Worm (Caenorhabditis elegans): ENCODE results near the gene pax-2.

The pax-2 gene

DNA sequence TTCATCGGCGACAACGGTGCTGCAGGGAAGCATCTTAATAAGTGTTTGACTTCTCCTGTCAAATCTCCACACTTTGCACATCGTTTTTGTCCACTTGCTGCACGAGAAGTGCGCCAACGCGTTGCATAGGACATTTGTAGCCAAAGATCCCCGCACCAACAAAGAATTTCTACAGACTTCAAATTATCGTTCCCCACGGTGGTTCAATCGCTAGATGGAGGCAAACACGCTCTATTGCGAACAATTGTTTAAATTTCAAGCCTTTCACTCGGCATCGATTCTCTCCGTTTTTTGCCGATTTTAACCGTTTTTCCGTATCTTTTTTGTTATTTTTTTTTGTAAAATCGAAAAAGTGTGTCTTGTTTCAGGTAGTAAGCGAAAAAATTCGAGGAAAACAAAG lies 24.1 kb downstream of the pax-2 start:
- TF ChIP-seq lin-38 (GFP tag; IDR thresholded peaks at IDR 0.05) (peak; percentile 87), hmg-1.1 (GFP tag; IDR thresholded peaks at IDR 0.05) (0 out of 2 replicates have a peak, but pooled peaks have one; percentile 25)

DNA sequence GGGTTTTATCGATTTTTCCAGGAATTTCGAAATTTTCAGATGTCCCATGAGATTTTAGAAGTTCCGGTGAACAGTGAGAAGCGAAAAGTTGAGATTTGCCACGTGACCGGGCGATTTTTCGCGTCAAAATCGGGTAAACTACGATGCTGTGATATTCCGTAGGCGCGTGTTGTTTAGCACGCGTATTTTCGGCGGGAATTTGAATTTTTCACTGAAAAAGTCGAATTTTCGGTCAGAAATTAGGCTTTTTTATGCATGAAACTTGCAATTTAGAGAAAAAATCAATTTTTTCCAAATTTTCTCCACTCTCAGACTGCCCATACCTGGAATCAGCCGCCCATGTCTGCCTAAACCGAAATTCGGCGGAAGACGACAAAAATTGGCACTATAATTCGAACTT lies 25.8 kb downstream of the pax-2 start, which contains the start of gene tsen-34:
Gene tsen-34 (plus strand): TSS at position 34 of the 400 bp plus-strand sequence.
- TF ChIP-seq madf-5 (GFP tag; IDR thresholded peaks at IDR 0.05) (no peak), Y48G9A.11 (GFP tag; IDR thresholded peaks at IDR 0.05) (0 out of 2 replicates have a peak, but pooled peaks have one; percentile 19), pqm-1 (tag; optimal IDR thresholded peaks at IDR 0.05) (no peak)

DNA sequence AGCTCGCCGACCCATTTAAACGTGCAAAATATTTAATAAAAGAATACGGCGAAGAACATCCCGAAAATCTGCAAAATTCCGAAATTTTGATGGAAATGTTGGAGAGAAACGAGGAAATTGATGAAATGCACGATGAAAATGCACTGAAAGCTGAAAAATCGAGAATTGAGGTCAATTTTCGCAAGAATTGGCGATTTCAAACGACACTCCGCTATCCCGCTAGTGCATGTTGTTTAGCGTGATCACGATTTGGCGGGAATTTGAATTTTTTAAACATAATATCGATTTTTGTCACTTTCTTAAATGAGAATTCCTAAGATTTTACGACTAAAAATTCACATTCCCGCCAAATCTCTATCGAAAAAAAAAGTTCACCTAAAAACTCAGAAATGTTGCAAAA lies 26.6 kb downstream of the pax-2 start:
- TF ChIP-seq zfp-2 (tag; optimal IDR thresholded peaks at IDR 0.05) (no peak), Y48G9A.11 (GFP tag; IDR thresholded peaks at IDR 0.05) (peak; percentile 89)

DNA sequence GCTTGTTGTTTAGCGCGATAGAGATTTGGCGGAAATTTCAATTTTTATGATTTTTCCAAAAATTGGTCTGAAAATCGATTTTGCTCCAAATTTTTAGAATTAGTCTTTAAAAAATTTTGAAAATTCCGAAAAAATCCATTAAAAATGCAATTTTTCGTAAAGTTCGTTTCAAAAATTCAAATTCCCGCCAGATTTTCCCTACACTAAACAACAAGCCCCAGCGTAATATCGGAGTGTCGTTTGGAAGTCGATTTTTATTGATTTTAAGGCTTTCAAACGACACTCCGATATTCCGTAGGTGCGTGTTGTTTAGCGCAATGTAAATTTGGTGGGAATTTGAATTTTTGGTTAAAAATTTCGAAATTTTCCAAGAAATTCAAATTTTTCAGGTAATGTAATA lies 27.5 kb downstream of the pax-2 start:
- TF ChIP-seq zfp-3 (GFP tag; conservative IDR thresholded peaks at IDR 0.05) (no peak), T20F7.1 (GFP tag; optimal IDR thresholded peaks at IDR 0.05) (peak; percentile 19), lin-15B (tag; optimal IDR thresholded peaks at IDR 0.05) (no peak), ceh-32 (tag; optimal IDR thresholded peaks at IDR 0.05; ENCODE audit: poor library complexity) (no peak), lin-38 (GFP tag; IDR thresholded peaks at IDR 0.05) (peak; percentile 25; the same call in 1 of the 2 replicates), nhr-10 (tag; optimal IDR thresholded peaks at IDR 0.05) (no peak), set-16 (GFP tag; IDR thresholded peaks at IDR 0.05) (no peak), nhr-77 (tag; optimal IDR thresholded peaks at IDR 0.05) (no peak), F49E8.2 (tag; optimal IDR thresholded peaks at IDR 0.05; ENCODE audit: borderline replicate concordance) (peak; percentile 71), Y48G9A.11 (GFP tag; IDR thresholded peaks at IDR 0.05) (peak; percentile 97)

DNA sequence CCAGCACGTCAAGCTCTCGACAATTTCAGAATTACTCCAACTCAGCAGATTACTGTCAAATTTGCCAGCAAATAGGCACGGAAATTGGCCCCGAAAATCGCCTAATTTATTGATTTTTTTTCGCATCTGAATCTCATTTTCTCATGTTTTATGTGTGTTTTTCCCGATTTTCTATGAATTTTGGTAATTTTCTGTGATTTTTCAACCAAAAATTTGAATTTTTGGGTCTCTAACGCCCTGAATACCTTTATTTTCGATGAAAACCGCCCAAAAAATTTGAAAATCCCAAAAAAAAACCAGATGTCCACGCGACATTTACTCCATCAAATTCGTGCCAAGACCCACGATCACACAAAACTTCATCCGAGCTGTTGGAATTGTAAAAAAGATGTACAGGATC lies 28.1 kb downstream of the pax-2 start, which contains the start of gene dnj-15:
Gene dnj-15 (plus strand): TSS at position 301 of the 400 bp plus-strand sequence.
- no peak for TF ChIP-seq lsy-2 (tag; optimal IDR thresholded peaks at IDR 0.05)
- no peak for TF ChIP-seq fos-1 (tag; optimal IDR thresholded peaks at IDR 0.05)
- no peak for TF ChIP-seq madf-9 (GFP tag; conservative IDR thresholded peaks at IDR 0.05)
- no peak for TF ChIP-seq zfp-3 (GFP tag; conservative IDR thresholded peaks at IDR 0.05)
- no peak for TF ChIP-seq skn-1 (tag; optimal IDR thresholded peaks at IDR 0.05)
- TF ChIP-seq tag-97 (GFP tag; IDR thresholded peaks at IDR 0.05): no peak
- no peak for TF ChIP-seq rbr-2 (tag; optimal IDR thresholded peaks at IDR 0.05)
- TF ChIP-seq mxl-2 (GFP tag; conservative IDR thresholded peaks at IDR 0.05): no peak
- TF ChIP-seq aha-1 (tag): no peak
- no peak for TF ChIP-seq lim-7 (GFP tag; IDR thresholded peaks at IDR 0.05)
- no peak for TF ChIP-seq set-16 (GFP tag; IDR thresholded peaks at IDR 0.05)
- no peak for TF ChIP-seq attf-4 (tag; optimal IDR thresholded peaks at IDR 0.05)
- no peak for TF ChIP-seq mdl-1 (tag; optimal IDR thresholded peaks at IDR 0.05)
- no peak for TF ChIP-seq hmg-1.1 (GFP tag; IDR thresholded peaks at IDR 0.05)
- TF ChIP-seq zfp-2 (tag; optimal IDR thresholded peaks at IDR 0.05): no peak

DNA sequence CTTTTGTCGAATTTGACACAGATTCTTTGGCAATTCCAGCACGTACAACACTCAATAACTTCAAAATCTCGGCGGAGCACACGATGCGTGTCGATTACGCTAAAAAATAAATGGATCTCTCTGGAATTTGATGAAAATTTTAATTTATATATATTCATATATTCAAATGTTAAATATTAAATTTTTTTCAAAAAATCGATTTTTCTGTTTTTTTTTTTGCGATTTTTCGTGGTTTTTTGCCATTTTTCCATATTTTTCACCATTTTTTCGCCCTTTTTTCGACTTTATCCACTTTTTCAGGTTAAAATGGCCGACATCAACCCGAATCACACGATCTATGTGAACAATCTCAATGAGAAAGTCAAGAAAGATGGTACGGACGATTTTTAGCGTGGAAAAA lies 30.4 kb downstream of the pax-2 start, which contains the start of gene rnp-3:
Gene rnp-3 (plus strand): TSS at position 301 of the 400 bp plus-strand sequence.
- TF ChIP-seq sdz-12 (GFP tag; optimal IDR thresholded peaks at IDR 0.05) (no peak), ctbp-1 (GFP tag; IDR thresholded peaks at IDR 0.05) (no peak), saeg-2 (GFP tag; IDR thresholded peaks at IDR 0.05) (no peak), nhr-76 (tag; optimal IDR thresholded peaks at IDR 0.05) (no peak), nhr-11 (tag; optimal IDR thresholded peaks at IDR 0.05) (no peak), daf-16 (GFP tag; optimal IDR thresholded peaks at IDR 0.05) (no peak), daf-16 (tag; optimal IDR thresholded peaks at IDR 0.05) (no peak), daf-12 (tag; optimal IDR thresholded peaks at IDR 0.05) (no peak), F10B5.3 (tag; optimal IDR thresholded peaks at IDR 0.05) (no peak), lin-29 (GFP tag; IDR thresholded peaks at IDR 0.05) (no peak), nhr-41 (GFP tag; IDR thresholded peaks at IDR 0.05) (no peak), nhr-102 (tag; optimal IDR thresholded peaks at IDR 0.05) (no peak), ama-1 (optimal IDR thresholded peaks at IDR 0.05) (no peak), nhr-28 (tag; optimal IDR thresholded peaks at IDR 0.05) (no peak), ZK546.5 (tag; optimal IDR thresholded peaks at IDR 0.05) (no peak)

All from whole organism, L4 larva.